Fruit fly (Drosophila melanogaster): Measurements from ENCODE around the gene CG31735.

DNA sequence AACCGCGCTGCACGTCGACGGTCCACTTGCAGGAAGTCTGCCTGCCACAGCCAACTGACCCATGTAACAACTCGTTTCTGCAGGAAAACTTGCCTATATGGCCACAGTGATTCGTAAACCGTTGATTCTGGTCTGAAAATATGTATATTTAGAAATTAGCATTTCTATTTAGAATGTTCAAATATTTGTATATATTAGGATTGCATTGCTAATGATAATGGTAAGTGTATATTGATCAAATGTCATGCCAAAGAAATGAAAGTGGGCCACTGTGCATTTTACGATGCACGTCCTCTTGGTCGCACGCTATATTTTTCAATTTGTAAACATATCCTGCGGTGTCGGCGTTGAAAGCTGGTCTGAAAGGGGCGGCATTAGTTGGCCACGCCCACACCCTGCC is 9.1 kb upstream of the CG31735 start:
- TF ChIP-seq CG14655 (GFP tag; optimal IDR thresholded peaks at IDR 0.05) (peak; percentile 38), Snoo (tag; optimal IDR thresholded peaks at IDR 0.05) (no peak), EcR (GFP tag; optimal IDR thresholded peaks at IDR 0.05) (no peak), Ets98B (GFP tag; IDR thresholded peaks at IDR 0.05) (no peak; the same call in 1 of the 2 replicates), CG10348 (GFP tag; IDR thresholded peaks at IDR 0.05) (no peak), Pif1A (GFP tag; optimal IDR thresholded peaks at IDR 0.05) (no peak), rn (GFP tag; IDR thresholded peaks at IDR 0.05) (no peak), CG8159 (tag; optimal IDR thresholded peaks at IDR 0.05) (peak; percentile 59), CG17806 (tag; optimal IDR thresholded peaks at IDR 0.05) (no peak), CG15710 (tag; optimal IDR thresholded peaks at IDR 0.05) (no peak)

Measured in whole organism, pupa.